Fruit fly (Drosophila melanogaster) Kc167 (cell line): ENCODE results near the gene CG13725.

Experiments used
- h ChIP-seq: fragments of >200 bp; optimal IDR thresholded peaks from 3 replicates; lab custom pipeline; 2018; ENCODE audit warnings: missing external identifiers
- psq ChIP-seq: fragments of >200 bp; optimal IDR thresholded peaks from 2 replicates; lab custom pipeline; 2017; ENCODE audit warnings: missing external identifiers

- TF ChIP-seq h: no peak
- TF ChIP-seq psq (lab: Kevin White, UChicago): no peak
Observed at dm6 chr3L:17292205-17292604, 33.1 kb downstream of the CG13725 start.
